Worm (Caenorhabditis elegans): ENCODE data around the gene plp-1.
"Not testable (repeated sequence)": the region's sequence is repeated elsewhere in the genome, so short reads cannot be mapped to it uniquely, and the experiment has no call there.

The plp-1 gene

ce11 chrIV:7623078-7623477 lies 10.1 kb upstream of the plp-1 start:
- TF ChIP-seq ceh-83 (GFP tag; optimal IDR thresholded peaks at IDR 0.05) (no peak), flh-1 (GFP tag; optimal IDR thresholded peaks at IDR 0.05) (no peak), drap-1 (GFP tag; optimal IDR thresholded peaks at IDR 0.05) (no peak), elt-1 (tag; optimal IDR thresholded peaks at IDR 0.05; ENCODE audit: borderline replicate concordance, insufficient read depth) (no peak), mep-1 (tag; optimal IDR thresholded peaks at IDR 0.05) (no peak), zip-8 (tag; optimal IDR thresholded peaks at IDR 0.05) (no peak), lin-13 (tag; optimal IDR thresholded peaks at IDR 0.05) (no peak), blmp-1 (tag; optimal IDR thresholded peaks at IDR 0.05) (no peak)

ce11 chrIV:7623868-7624267 lies 9.3 kb upstream of the plp-1 start:
- no peak for TF ChIP-seq lsy-2 (tag; optimal IDR thresholded peaks at IDR 0.05)
- TF ChIP-seq lin-13 (tag; optimal IDR thresholded peaks at IDR 0.05), result no peak
- peak; percentile 8 for TF ChIP-seq ces-1 (GFP tag; optimal IDR thresholded peaks at IDR 0.05)
- no peak for TF ChIP-seq zip-8 (tag; optimal IDR thresholded peaks at IDR 0.05)
- no peak for TF ChIP-seq nhr-237 (tag; optimal IDR thresholded peaks at IDR 0.05)

- no peak for TF ChIP-seq hlh-1 (tag; optimal IDR thresholded peaks at IDR 0.05)
- no peak for TF ChIP-seq blmp-1 (tag; optimal IDR thresholded peaks at IDR 0.05)
- no peak for TF ChIP-seq flh-1 (GFP tag; optimal IDR thresholded peaks at IDR 0.05)
These were observed 4.2 kb upstream of the plp-1 start, which contains the start of gene F45E4.5 for ce11 chrIV:7628942-7629341. TSS of gene F45E4.5 (minus strand) at chrIV:7629042.

ce11 chrIV:7632535-7632934 lies 625 bp upstream of the plp-1 start, which contains the start of gene F45E4.6:
TSS of gene F45E4.6 (minus strand) at chrIV:7632548.
- peak; percentile 89 for TF ChIP-seq ces-1 (GFP tag; optimal IDR thresholded peaks at IDR 0.05)
- peak; percentile 28 for TF ChIP-seq mls-2 (tag; optimal IDR thresholded peaks at IDR 0.05)
- TF ChIP-seq nhr-76 (tag; optimal IDR thresholded peaks at IDR 0.05), result no peak

ce11 chrIV:7634578-7634977 lies 1.4 kb downstream of the plp-1 start, which contains the start of gene warf-1:
TSS of gene warf-1 (plus strand) at chrIV:7634786.
- not testable (repeated sequence) for TF ChIP-seq nhr-28 (tag; optimal IDR thresholded peaks at IDR 0.05); snpc-4 (tag; optimal IDR thresholded peaks at IDR 0.05); lin-32 (GFP tag; optimal IDR thresholded peaks at IDR 0.05)

ce11 chrIV:7641758-7642157 lies 8.6 kb downstream of the plp-1 start, which contains the start of gene nep-16:
TSS of gene nep-16 (minus strand) at chrIV:7641858.
- no peak for TF ChIP-seq mab-5 (tag; optimal IDR thresholded peaks at IDR 0.05)
- no peak for TF ChIP-seq nhr-2 (tag; optimal IDR thresholded peaks at IDR 0.05)
- no peak for TF ChIP-seq zip-8 (tag; optimal IDR thresholded peaks at IDR 0.05)
- no peak for TF ChIP-seq ces-1 (GFP tag; optimal IDR thresholded peaks at IDR 0.05)
- TF ChIP-seq unc-39 (tag; optimal IDR thresholded peaks at IDR 0.05), result no peak
- TF ChIP-seq hlh-1 (tag; optimal IDR thresholded peaks at IDR 0.05), result no peak
- TF ChIP-seq nhr-76 (tag; optimal IDR thresholded peaks at IDR 0.05), result no peak
- no peak for TF ChIP-seq ceh-83 (GFP tag; optimal IDR thresholded peaks at IDR 0.05)
- no peak for TF ChIP-seq unc-62 (GFP tag; optimal IDR thresholded peaks at IDR 0.05)
- TF ChIP-seq lin-32 (GFP tag; optimal IDR thresholded peaks at IDR 0.05), result no peak
- no peak for TF ChIP-seq M03D4.4 (tag; optimal IDR thresholded peaks at IDR 0.05)
- TF ChIP-seq nhr-237 (tag; optimal IDR thresholded peaks at IDR 0.05), result no peak
- no peak for TF ChIP-seq lin-13 (tag; optimal IDR thresholded peaks at IDR 0.05)
- TF ChIP-seq nhr-28 (tag; optimal IDR thresholded peaks at IDR 0.05), result no peak
- no peak for TF ChIP-seq ham-2 (GFP tag; optimal IDR thresholded peaks at IDR 0.05)
- no peak for TF ChIP-seq mls-2 (tag; optimal IDR thresholded peaks at IDR 0.05)
- TF ChIP-seq ceh-43 (GFP tag; optimal IDR thresholded peaks at IDR 0.05), result no peak

- TF ChIP-seq mep-1 (tag; optimal IDR thresholded peaks at IDR 0.05), result no peak
These were observed 9.8 kb downstream of the plp-1 start, which contains the start of gene nlp-20 for ce11 chrIV:7642971-7643370. TSS of gene nlp-20 (minus strand) at chrIV:7643071.

ce11 chrIV:7646119-7646518 lies 13.0 kb downstream of the plp-1 start, which contains the start of gene hmg-5:
TSS of gene hmg-5 (minus strand) at chrIV:7646219.
- TF ChIP-seq tbx-8 (GFP tag; optimal IDR thresholded peaks at IDR 0.05) (no peak), nhr-28 (tag; optimal IDR thresholded peaks at IDR 0.05) (no peak), drap-1 (GFP tag; optimal IDR thresholded peaks at IDR 0.05) (no peak), sptf-1 (tag; optimal IDR thresholded peaks at IDR 0.05) (no peak), nhr-2 (tag; optimal IDR thresholded peaks at IDR 0.05) (no peak), M03D4.4 (tag; optimal IDR thresholded peaks at IDR 0.05) (no peak), zip-8 (tag; optimal IDR thresholded peaks at IDR 0.05) (no peak), nhr-76 (tag; optimal IDR thresholded peaks at IDR 0.05) (no peak), lsy-2 (tag; optimal IDR thresholded peaks at IDR 0.05) (no peak), ces-1 (GFP tag; optimal IDR thresholded peaks at IDR 0.05) (no peak)

Measured in whole organism, mixed stage, embryonic.